Worm (Caenorhabditis elegans) whole organism, dauer: ENCODE data around the gene str-185.

ENCODE experiments used
- unc-62 ChIP-seq: sonication (generic microtip); optimal IDR thresholded peaks from 2 replicates; lab custom pipeline; 2017; ENCODE audit warnings: missing biosample characterization, missing genetic modification reagents, missing genetic modification characterization

The str-185 gene

ce11 chrIV:4413114-4413513 is 16.7 kb downstream of the str-185 start:
- TF ChIP-seq unc-62 (GFP tag; lab: Kevin White, UChicago): no peak

DNA sequence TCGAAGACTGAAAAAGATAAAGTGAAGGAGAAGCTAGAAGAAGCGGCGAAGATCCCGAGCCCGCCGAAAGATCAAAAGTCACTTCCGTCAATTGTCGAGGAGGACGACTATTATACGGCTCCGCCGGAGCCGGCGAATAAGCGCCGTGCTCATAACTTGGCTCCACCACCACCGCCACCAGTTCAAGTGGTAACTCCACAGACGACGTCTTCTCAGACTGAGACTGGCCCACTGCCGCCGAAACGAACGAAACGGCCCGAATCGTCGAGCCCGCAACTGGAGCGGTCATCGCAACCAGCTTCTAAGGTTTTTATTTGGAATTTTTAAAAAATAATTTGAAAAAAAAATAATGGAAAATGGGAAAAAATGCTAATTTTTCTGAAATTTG is 17.9 kb downstream of the str-185 start:
- no peak for TF ChIP-seq unc-62 (GFP tag; lab: Kevin White, UChicago)

ce11 chrIV:4411311-4411947 is 18.4 kb downstream of the str-185 start:
- no peak for TF ChIP-seq unc-62 (GFP tag; lab: Kevin White, UChicago)

ce11 chrIV:4410526-4410925 is 19.3 kb downstream of the str-185 start:
- TF ChIP-seq unc-62 (GFP tag; lab: Kevin White, UChicago): no peak

DNA sequence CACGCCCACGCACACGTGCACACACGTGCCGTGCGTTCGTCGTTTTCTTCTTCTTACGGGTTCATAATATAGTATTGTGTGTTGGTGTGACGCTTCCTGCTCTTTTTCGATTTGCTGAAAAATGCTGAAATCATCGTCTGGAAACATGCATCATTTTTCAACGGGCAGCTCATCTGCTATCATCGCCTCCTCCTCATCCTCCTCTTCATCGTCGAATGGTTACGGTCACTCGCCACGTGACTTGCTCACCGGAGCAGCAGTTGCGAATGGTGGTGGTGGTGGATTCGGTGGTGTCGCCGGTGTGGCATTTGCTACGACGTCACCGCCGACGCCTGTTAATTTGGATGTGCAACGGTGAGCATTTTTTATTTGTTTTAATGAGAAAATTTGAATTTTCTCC is 21.1 kb downstream of the str-185 start:
- no peak for TF ChIP-seq unc-62 (GFP tag; lab: Kevin White, UChicago)

DNA sequence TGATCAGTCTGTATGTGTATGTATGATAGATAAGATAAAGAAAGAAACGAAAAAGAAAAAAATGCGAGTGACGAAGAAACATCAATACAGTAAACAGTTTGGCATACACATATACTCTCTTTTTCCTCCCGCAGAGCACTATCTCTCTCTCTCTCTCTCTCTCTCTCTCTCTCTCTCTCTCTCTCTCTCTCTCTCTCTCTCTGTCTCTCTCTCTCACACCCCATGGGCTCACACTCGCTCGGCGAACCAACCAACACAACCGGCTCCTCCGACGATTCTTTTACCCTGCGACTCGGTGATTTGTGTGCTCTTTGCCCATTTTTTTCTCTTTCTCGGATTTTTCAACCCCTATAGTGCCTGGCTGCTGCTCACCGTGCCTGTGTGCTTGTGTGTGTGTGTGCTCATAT is 22.7 kb downstream of the str-185 start:
- TF ChIP-seq unc-62 (GFP tag; lab: Kevin White, UChicago): no peak

DNA sequence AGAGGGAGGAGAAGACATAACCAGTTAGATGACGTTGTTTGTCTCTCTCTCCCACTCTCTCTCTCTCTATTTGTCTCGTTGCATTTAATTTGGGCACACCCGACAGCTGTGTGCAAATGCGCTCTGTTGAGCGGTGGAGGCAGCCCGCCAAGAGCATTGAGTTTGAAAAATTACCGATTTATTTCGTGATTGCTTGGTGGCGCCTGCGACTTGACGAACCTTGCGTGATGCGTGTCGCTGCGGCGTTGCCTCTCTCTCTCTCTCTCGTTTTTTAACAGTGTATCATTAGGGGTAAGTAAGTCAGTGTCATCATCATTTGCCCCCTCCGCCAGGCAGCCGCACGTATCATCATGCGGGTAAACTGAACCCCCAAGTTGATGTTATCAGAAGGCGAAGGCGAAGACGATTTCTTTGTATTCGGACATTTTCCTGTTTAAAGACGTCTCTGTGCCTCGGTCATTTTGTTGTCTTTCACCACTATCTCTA is 23.7 kb downstream of the str-185 start:
- no peak for TF ChIP-seq unc-62 (GFP tag; lab: Kevin White, UChicago)

ce11 chrIV:4405126-4405525 is 24.7 kb downstream of the str-185 start, which contains the start of gene Y24D9A.7:
Gene Y24D9A.7, minus strand, starts transcription at chrIV:4405171.
- TF ChIP-seq unc-62 (GFP tag; lab: Kevin White, UChicago): no peak

DNA sequence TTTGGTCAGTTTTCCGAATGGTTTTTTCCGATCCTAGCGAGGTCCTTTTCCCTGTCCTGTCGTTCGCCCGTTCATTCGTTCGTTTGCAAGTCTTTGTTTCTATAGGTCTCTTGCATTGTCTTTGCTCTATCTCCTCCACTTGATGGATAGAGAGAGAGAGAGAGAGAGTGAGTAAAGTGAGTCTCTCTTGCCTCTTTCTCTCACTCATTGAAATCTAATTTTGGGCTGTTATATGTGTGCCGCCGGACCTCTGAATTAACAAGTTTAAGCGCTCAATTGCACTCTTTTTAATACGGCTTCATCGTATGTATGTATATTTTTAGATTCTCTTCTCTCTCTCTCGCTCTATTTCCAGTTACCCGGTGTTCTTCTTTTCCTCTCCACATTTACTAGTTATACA is 25.9 kb downstream of the str-185 start:
- no peak for TF ChIP-seq unc-62 (GFP tag; lab: Kevin White, UChicago)

DNA sequence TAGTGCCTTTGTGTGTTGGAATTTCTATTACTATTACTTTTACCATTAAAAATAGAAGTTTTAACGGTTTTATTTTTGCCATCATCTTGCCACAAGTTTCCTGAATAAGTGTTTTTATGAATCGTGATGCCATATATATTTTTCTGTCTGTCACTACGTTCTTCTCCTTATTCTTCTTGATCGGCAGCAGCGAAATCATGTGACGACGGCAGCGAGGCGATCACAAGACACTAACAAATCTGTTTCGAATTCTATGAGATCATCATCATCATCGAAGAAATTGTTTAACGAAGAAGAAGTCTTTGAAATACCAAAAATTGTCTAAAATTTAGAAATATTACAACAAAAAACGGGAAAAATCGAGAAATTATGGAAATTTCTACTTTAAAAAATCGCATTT is 27.4 kb downstream of the str-185 start:
- no peak for TF ChIP-seq unc-62 (GFP tag; lab: Kevin White, UChicago)

ce11 chrIV:4400350-4401326 is 29.2 kb downstream of the str-185 start, which contains the start of gene Y24D9A.6:
Gene Y24D9A.6, minus strand, starts transcription at chrIV:4400400.
- no peak for TF ChIP-seq unc-62 (GFP tag; lab: Kevin White, UChicago)

ce11 chrIV:4399418-4400136 is 30.2 kb downstream of the str-185 start:
- no peak for TF ChIP-seq unc-62 (GFP tag; lab: Kevin White, UChicago)

DNA sequence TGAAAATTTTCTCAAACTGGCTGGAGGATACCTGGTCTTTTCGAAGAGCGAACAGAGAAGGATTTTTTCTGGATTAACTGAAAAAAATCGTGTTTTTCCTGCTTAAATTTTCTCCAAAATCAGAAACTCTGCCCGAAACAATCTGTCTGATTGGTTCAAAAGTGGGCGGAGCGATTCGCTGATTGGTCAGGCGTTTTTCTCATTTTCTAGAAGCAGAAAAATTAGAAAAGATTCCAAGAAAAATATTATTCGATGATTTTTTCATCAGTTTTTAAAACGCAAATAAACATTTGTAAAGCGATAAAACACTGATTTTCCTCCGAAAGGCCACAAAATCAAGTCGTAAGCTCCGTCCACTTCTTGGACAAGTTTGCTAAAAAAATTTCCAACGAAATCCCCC is 30.9 kb downstream of the str-185 start:
- TF ChIP-seq unc-62 (GFP tag; lab: Kevin White, UChicago): no peak

ce11 chrIV:4398420-4398819 is 31.4 kb downstream of the str-185 start:
- no peak for TF ChIP-seq unc-62 (GFP tag; lab: Kevin White, UChicago)

ce11 chrIV:4397586-4397985 is 32.2 kb downstream of the str-185 start:
- no peak for TF ChIP-seq unc-62 (GFP tag; lab: Kevin White, UChicago)

- no peak for TF ChIP-seq unc-62 (GFP tag; lab: Kevin White, UChicago)
Observed at ce11 chrIV:4397111-4397510, 32.7 kb downstream of the str-185 start.
